Worm (Caenorhabditis elegans) whole organism, young adult: Measurements from ENCODE around the gene F17E9.2.
"Not testable (repeated sequence)": the region's sequence is repeated elsewhere in the genome, so short reads cannot be mapped to it uniquely, and the experiment has no call there.

ENCODE experiments used
- B0019.2 ChIP-seq: fragments of 200-800 bp; sonication (Bioruptor generic); conservative IDR thresholded peaks from 2 replicates; pipeline ENCODE4 v1.3.6; 2022; ENCODE audit warnings: missing genetic modification reagents, missing genetic modification characterization, missing compliant biosample characterization
- C06A6.2 ChIP-seq: fragments of 200-800 bp; sonication (Bioruptor generic); conservative IDR thresholded peaks from 2 replicates; pipeline ENCODE4 v1.3.6; 2022; ENCODE audit warnings: missing genetic modification characterization, missing compliant biosample characterization
- C17E4.6 ChIP-seq: fragments of 200-800 bp; sonication (Bioruptor generic); IDR thresholded peaks from 2 replicates; pipeline ENCODE4 v1.3.6; 2022; ENCODE audit warnings: missing genetic modification reagents, missing genetic modification characterization, missing compliant biosample characterization
- F52B5.7 ChIP-seq: sonication (generic microtip); optimal IDR thresholded peaks from 2 replicates; lab custom pipeline; 2016; ENCODE audit warnings: mild to moderate bottlenecking, missing genetic modification characterization, missing compliant biosample characterization
- Y56A3A.18 ChIP-seq: fragments of 200-800 bp; sonication (Bioruptor generic); IDR thresholded peaks from 2 replicates; pipeline ENCODE4 v1.3.6; 2022; ENCODE audit warnings: missing genetic modification reagents, missing genetic modification characterization, missing compliant biosample characterization
- Y67H2A.10 ChIP-seq: fragments of 200-800 bp; sonication (Bioruptor generic); conservative IDR thresholded peaks from 2 replicates; pipeline ENCODE4 v1.3.6; 2022; ENCODE audit warnings: missing genetic modification reagents, missing genetic modification characterization, missing compliant biosample characterization
- Y79H2A.3 ChIP-seq: fragments of 200-800 bp; sonication (Bioruptor generic); conservative IDR thresholded peaks from 2 replicates; pipeline ENCODE4 v1.3.6; 2022; ENCODE audit warnings: missing genetic modification reagents, missing genetic modification characterization, missing compliant biosample characterization
- Y95B8A.8 ChIP-seq: fragments of 200-800 bp; sonication (Bioruptor generic); IDR thresholded peaks from 2 replicates; pipeline ENCODE4 v1.3.6; 2022; ENCODE audit warnings: missing genetic modification reagents, missing genetic modification characterization, missing compliant biosample characterization
- ZK185.1 ChIP-seq: sonication (generic microtip); optimal IDR thresholded peaks from 2 replicates; lab custom pipeline; 2016; ENCODE audit warnings: mild to moderate bottlenecking, missing genetic modification characterization, missing compliant biosample characterization; ENCODE audit not compliant: poor library complexity, severe bottlenecking
- aptf-2 ChIP-seq: fragments of 200-800 bp; sonication (Bioruptor generic); conservative IDR thresholded peaks from 2 replicates; pipeline ENCODE4 v1.3.6; 2022; ENCODE audit warnings: missing genetic modification reagents, missing genetic modification characterization, missing compliant biosample characterization
- aptf-3 ChIP-seq: fragments of 200-800 bp; sonication (Bioruptor generic); IDR thresholded peaks from 2 replicates; pipeline ENCODE4 v1.3.6; 2022; ENCODE audit warnings: missing genetic modification characterization, missing compliant biosample characterization
- athp-1 ChIP-seq: sonication (generic microtip); optimal IDR thresholded peaks from 2 replicates; lab custom pipeline; 2017; ENCODE audit warnings: mild to moderate bottlenecking, missing genetic modification characterization, missing compliant biosample characterization
- attf-3 ChIP-seq: fragments of 200-800 bp; sonication (Bioruptor generic); conservative IDR thresholded peaks from 2 replicates; pipeline ENCODE4 v1.3.6; 2022; ENCODE audit warnings: missing genetic modification reagents, missing genetic modification characterization, missing compliant biosample characterization
- bed-1 ChIP-seq: fragments of 200-800 bp; sonication (Bioruptor generic); IDR thresholded peaks from 2 replicates; pipeline ENCODE4 v1.3.6; 2022; ENCODE audit warnings: missing genetic modification reagents, missing genetic modification characterization, missing compliant biosample characterization
- ccch-3 ChIP-seq: fragments of 200-800 bp; sonication (Bioruptor generic); optimal IDR thresholded peaks from 2 replicates; lab custom pipeline; 2018; ENCODE audit warnings: mild to moderate bottlenecking, missing genetic modification characterization, missing compliant biosample characterization
- ceh-27 ChIP-seq: fragments of 200-800 bp; sonication (Bioruptor generic); optimal IDR thresholded peaks from 2 replicates; lab custom pipeline; 2018; ENCODE audit warnings: mild to moderate bottlenecking, missing genetic modification characterization, moderate library complexity, missing compliant biosample characterization
- ceh-79 ChIP-seq: sonication (generic microtip); optimal IDR thresholded peaks from 2 replicates; lab custom pipeline; 2017; ENCODE audit warnings: mild to moderate bottlenecking, missing genetic modification characterization, missing compliant biosample characterization
- chd-7 ChIP-seq: sonication (generic microtip); optimal IDR thresholded peaks from 2 replicates; lab custom pipeline; 2016; ENCODE audit warnings: mild to moderate bottlenecking, missing genetic modification characterization, moderate library complexity, missing compliant biosample characterization
- dox-1 ChIP-seq: fragments of 200-800 bp; sonication (Bioruptor generic); IDR thresholded peaks from 2 replicates; pipeline ENCODE4 v1.3.6; 2022; ENCODE audit warnings: missing genetic modification reagents, missing genetic modification characterization, missing compliant biosample characterization
- dpl-1 ChIP-seq: fragments of 150-350 bp; optimal IDR thresholded peaks from 2 replicates; lab custom pipeline; 2014; ENCODE audit warnings: missing biosample characterization, missing genetic modification reagents, missing genetic modification characterization
- egl-44 ChIP-seq: fragments of 200-800 bp; sonication (Bioruptor generic); IDR thresholded peaks from 2 replicates; pipeline ENCODE4 v1.3.6; 2022; ENCODE audit warnings: missing genetic modification reagents, missing genetic modification characterization, missing compliant biosample characterization
- egrh-3 ChIP-seq: fragments of 200-800 bp; sonication (Bioruptor generic); IDR thresholded peaks from 2 replicates; pipeline ENCODE4 v1.3.6; 2022; ENCODE audit warnings: missing genetic modification reagents, missing genetic modification characterization, missing compliant biosample characterization
- hrde-1 ChIP-seq: sonication (generic microtip); optimal IDR thresholded peaks from 2 replicates; lab custom pipeline; 2016; ENCODE audit warnings: missing genetic modification characterization, mild to moderate bottlenecking, missing compliant biosample characterization, moderate library complexity, missing genotype, missing genetic modification reagents, borderline replicate concordance
- let-607 ChIP-seq, 2 experiments: fragments of 200-800 bp in 1 of 2; sonication (Bioruptor generic) in 1 of 2; sonication (generic microtip) in 1 of 2; optimal IDR thresholded peaks; 2 replicates each; lab custom pipeline; 2016 to 2018; ENCODE audit warnings: mild to moderate bottlenecking in 2 of 2, missing compliant biosample characterization in 2 of 2, missing genetic modification characterization in 2 of 2, moderate library complexity in 2 of 2, missing genotype in 1 of 2
- lsl-1 ChIP-seq: fragments of 200-800 bp; sonication (Bioruptor generic); optimal IDR thresholded peaks from 2 replicates; lab custom pipeline; 2018; ENCODE audit warnings: mild to moderate bottlenecking, missing genetic modification characterization, moderate library complexity, missing compliant biosample characterization
- madf-6 ChIP-seq: fragments of 200-800 bp; sonication (Bioruptor generic); IDR thresholded peaks from 2 replicates; pipeline ENCODE4 v1.3.6; 2022; ENCODE audit warnings: missing genetic modification reagents, missing genetic modification characterization, missing compliant biosample characterization
- mcd-1 ChIP-seq: fragments of 200-800 bp; sonication (Bioruptor generic); IDR thresholded peaks from 2 replicates; pipeline ENCODE4 v1.3.6; 2022; ENCODE audit warnings: missing genetic modification reagents, missing genetic modification characterization, missing compliant biosample characterization
- mel-28 ChIP-seq: sonication (generic microtip); optimal IDR thresholded peaks from 2 replicates; lab custom pipeline; 2016; ENCODE audit warnings: borderline replicate concordance, mild to moderate bottlenecking, missing genetic modification characterization, missing compliant biosample characterization
- nhr-179 ChIP-seq: sonication (generic microtip); optimal IDR thresholded peaks from 2 replicates; lab custom pipeline; 2016; ENCODE audit warnings: mild to moderate bottlenecking, missing genetic modification characterization, missing compliant biosample characterization
- nhr-80 ChIP-seq: sonication (generic microtip); optimal IDR thresholded peaks from 2 replicates; lab custom pipeline; 2016; ENCODE audit warnings: missing genetic modification characterization, missing compliant biosample characterization
- pbrm-1 ChIP-seq: fragments of 200-800 bp; sonication (Bioruptor generic); IDR thresholded peaks from 2 replicates; pipeline ENCODE4 v1.3.6; 2022; ENCODE audit warnings: missing genetic modification reagents, missing genetic modification characterization, missing compliant biosample characterization
- rpc-1 ChIP-seq, 2 experiments: fragments of 150-350 bp in 1 of 2; sonication (generic microtip) in 1 of 2; optimal IDR thresholded peaks; 2 replicates each; lab custom pipeline; 2014 to 2018; ENCODE audit warnings: missing biosample characterization in 1 of 2, missing genetic modification characterization in 1 of 2, missing genetic modification reagents in 1 of 2, missing genotype in 1 of 2
- zfh-2 ChIP-seq: fragments of 200-800 bp; sonication (Bioruptor generic); conservative IDR thresholded peaks from 2 replicates; pipeline ENCODE4 v1.3.6; 2022; ENCODE audit warnings: missing genetic modification reagents, missing genetic modification characterization, missing compliant biosample characterization
- ztf-25 ChIP-seq: fragments of 200-800 bp; sonication (Bioruptor generic); IDR thresholded peaks from 2 replicates; pipeline ENCODE4 v1.3.6; 2022; ENCODE audit warnings: missing genetic modification reagents, missing genetic modification characterization, missing compliant biosample characterization
- ztf-28 ChIP-seq: fragments of 200-800 bp; sonication (Bioruptor generic); IDR thresholded peaks from 2 replicates; pipeline ENCODE4 v1.3.6; 2022; ENCODE audit warnings: missing genetic modification reagents, missing genetic modification characterization, missing compliant biosample characterization
- ztf-3 ChIP-seq: fragments of 200-800 bp; sonication (Bioruptor generic); optimal IDR thresholded peaks from 2 replicates; lab custom pipeline; 2018; ENCODE audit warnings: mild to moderate bottlenecking, missing genetic modification characterization, missing compliant biosample characterization

The F17E9.2 gene

DNA sequence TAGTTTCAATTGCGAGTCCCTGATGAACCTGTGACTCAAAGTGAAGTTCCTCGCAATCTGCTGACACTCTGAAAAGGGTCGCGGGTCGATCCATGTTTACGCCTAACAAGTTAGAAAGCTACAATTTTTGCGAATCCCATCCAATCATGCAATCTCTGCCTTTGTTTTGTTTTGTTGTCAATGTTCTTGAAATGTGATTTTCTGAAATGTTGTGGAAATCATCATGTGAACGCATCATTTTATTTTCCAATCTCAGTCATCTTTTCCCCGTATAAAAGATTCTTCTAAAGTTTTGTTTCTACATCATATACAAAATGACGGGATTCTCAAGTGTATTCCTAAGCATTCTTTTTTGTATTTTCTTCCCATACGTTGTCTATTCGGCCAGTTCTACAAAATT is 7.6 kb upstream of the F17E9.2 start, which contains the start of gene F17E9.4:
Gene F17E9.4, plus strand, starts transcription at position 301 of the 400 bp plus-strand sequence.
- no peak for TF ChIP-seq ztf-3
- TF ChIP-seq egrh-3: no peak
- no peak for TF ChIP-seq ZK185.1 (tag; lab: Kevin White, UChicago)
- TF ChIP-seq madf-6 (GFP tag; lab: Robert Waterston, UW): no peak
- TF ChIP-seq aptf-3 (GFP tag; lab: Robert Waterston, UW): no peak
- no peak for TF ChIP-seq nhr-80 (tag; lab: Kevin White, UChicago)
- TF ChIP-seq ztf-28 (GFP tag; lab: Robert Waterston, UW): no peak
- TF ChIP-seq let-607 (tag; optimal IDR thresholded peaks at IDR 0.05; lab: Kevin White, UChicago): no peak
- no peak for TF ChIP-seq lsl-1 (GFP tag; lab: Kevin White, UChicago)
- TF ChIP-seq chd-7 (tag; lab: Kevin White, UChicago): no peak
- TF ChIP-seq aptf-2 (GFP tag; lab: Robert Waterston, UW): no peak
- no peak for TF ChIP-seq dpl-1 (GFP tag; lab: Kevin White, UChicago)
- no peak for TF ChIP-seq nhr-179 (tag; lab: Kevin White, UChicago)
- TF ChIP-seq, all 124 proteins: peak for 0

DNA sequence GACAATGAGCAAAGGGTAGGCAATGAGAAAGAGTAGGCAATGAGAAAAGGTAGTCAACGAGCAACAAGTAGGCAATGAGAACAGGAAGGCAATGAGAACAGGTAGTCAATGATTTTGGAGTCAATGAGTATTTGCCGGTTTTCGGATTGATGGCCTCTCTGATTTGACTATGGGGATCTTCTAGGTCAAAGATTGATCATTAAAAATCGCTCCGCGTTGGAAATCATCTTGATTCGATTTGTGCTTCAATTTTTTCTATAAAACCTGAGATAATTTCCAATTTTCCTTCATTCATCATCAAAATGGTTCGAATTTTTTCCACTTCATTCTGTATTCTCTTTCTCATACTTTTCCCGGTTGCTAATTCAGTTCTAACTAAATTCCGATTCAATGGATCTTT is 3.7 kb upstream of the F17E9.2 start, which contains the start of gene F17E9.16:
Gene F17E9.16, plus strand, starts transcription at position 301 of the 400 bp plus-strand sequence.
- not testable (repeated sequence) for TF ChIP-seq egl-44 (GFP tag; lab: Robert Waterston, UW); ccch-3 (GFP tag; lab: Kevin White, UChicago); Y79H2A.3 (GFP tag; lab: Robert Waterston, UW)

DNA sequence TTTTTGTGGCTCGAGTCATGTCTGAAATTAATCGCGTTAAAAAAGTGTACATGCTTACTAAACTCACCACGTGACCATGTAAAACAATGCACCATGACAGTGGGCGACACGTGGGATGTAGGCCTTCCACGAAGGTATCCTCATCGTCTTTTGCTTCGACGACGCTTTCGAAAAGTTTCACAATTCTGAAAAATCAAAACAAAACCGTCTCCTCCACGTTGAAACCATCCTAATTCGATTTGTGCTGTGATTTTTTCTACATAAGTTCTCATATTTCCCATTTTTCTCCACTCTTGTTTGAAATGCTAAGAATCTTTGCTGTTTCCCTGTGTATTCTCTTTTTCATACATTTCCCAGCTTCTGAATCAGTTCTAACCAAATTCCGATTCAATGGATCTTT is 1.1 kb upstream of the F17E9.2 start, which contains the start of gene F17E9.3:
Gene F17E9.3, plus strand, starts transcription at position 301 of the 400 bp plus-strand sequence.
- TF ChIP-seq ztf-25 (GFP tag; lab: Robert Waterston, UW): no peak
- no peak for TF ChIP-seq pbrm-1
- no peak for TF ChIP-seq mcd-1 (GFP tag; lab: Robert Waterston, UW)
- no peak for TF ChIP-seq let-607 (tag; optimal IDR thresholded peaks at IDR 0.05; lab: Kevin White, UChicago)
- no peak for TF ChIP-seq ceh-27
- no peak for TF ChIP-seq C06A6.2 (GFP tag; lab: Robert Waterston, UW)
- TF ChIP-seq egrh-3: no peak
- TF ChIP-seq C17E4.6: no peak
- TF ChIP-seq B0019.2 (GFP tag; lab: Robert Waterston, UW): no peak
- no peak for TF ChIP-seq mel-28 (tag; lab: Kevin White, UChicago)
- no peak for TF ChIP-seq dox-1 (GFP tag; lab: Robert Waterston, UW)
- no peak for TF ChIP-seq attf-3 (GFP tag; lab: Robert Waterston, UW)
- no peak for TF ChIP-seq Y67H2A.10 (GFP tag; lab: Robert Waterston, UW)
- no peak for TF ChIP-seq hrde-1 (tag; lab: Kevin White, UChicago)
- no peak for TF ChIP-seq Y95B8A.8 (GFP tag; lab: Robert Waterston, UW)
- TF ChIP-seq rpc-1 (optimal IDR thresholded peaks at IDR 0.05; lab: Kevin White, UChicago): no peak
- no peak for TF ChIP-seq rpc-1 (tag; optimal IDR thresholded peaks at IDR 0.05; lab: Kevin White, UChicago)
- no peak for TF ChIP-seq Y56A3A.18 (GFP tag; lab: Robert Waterston, UW)

DNA sequence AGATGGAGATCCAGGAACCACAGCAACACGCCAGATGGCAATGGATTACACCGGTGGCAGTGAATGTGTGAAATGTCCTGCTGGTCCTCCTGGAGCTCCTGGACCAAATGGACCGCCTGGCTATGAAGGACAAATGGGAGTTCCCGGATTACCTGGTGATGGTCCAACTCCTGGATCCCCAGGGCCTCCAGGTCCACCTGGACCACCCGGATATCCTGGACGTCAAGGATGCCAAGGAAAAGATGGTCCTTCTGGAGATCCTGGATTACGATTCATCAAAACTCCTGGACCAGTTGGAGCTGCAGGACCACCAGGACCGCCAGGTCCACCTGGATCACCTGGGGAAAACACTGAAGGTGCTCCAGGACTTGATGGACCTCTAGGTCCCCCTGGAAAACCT is 1.6 kb downstream of the F17E9.2 start:
- TF ChIP-seq ceh-79 (tag; lab: Kevin White, UChicago) (no peak), athp-1 (tag; lab: Kevin White, UChicago) (no peak), zfh-2 (peak; percentile 84), bed-1 (GFP tag; lab: Robert Waterston, UW) (no peak), F52B5.7 (tag; lab: Kevin White, UChicago) (no peak)
